ENCODE assay signal across 1 fruit fly cellular context in genomic region chr3L:5987637-5988036, dm6.
TF ChIP-seq lines count a peak whose summit lies in the region.

No protein-coding gene starts in this region.

TF ChIP-seq in whole organism, embryonic, 481 proteins besides CTCF, POLR2A, EP300 and RAD21 (continued from another document and continues in another):
- peak; percentile 24 for TF ChIP-seq Elba2 (GFP tag; optimal IDR thresholded peaks at IDR 0.05; lab: Kevin White, UChicago)
- no peak for TF ChIP-seq CG11456 (GFP tag; IDR thresholded peaks at IDR 0.05; lab: Robert Waterston, UW)
- TF ChIP-seq ci (GFP tag; IDR thresholded peaks at IDR 0.05; lab: Robert Waterston, UW) = peak; percentile 56; the same call in 2 of the 3 replicates
- TF ChIP-seq br (optimal IDR thresholded peaks at IDR 0.05; lab: Kevin White, UChicago) = no peak
- no peak for TF ChIP-seq CG2199 (GFP tag; IDR thresholded peaks at IDR 0.05; lab: Robert Waterston, UW)
- TF ChIP-seq chm (GFP tag; IDR thresholded peaks at IDR 0.05; lab: Robert Waterston, UW) = peak; percentile 72; the same call in 1 of the 2 replicates
- peak; percentile 81 for TF ChIP-seq ara (GFP tag; IDR thresholded peaks at IDR 0.05; lab: Robert Waterston, UW)
- peak; percentile 14 for TF ChIP-seq CG7786 (GFP tag; optimal IDR thresholded peaks at IDR 0.05; lab: Kevin White, UChicago)
- TF ChIP-seq CG10147 (GFP tag; optimal IDR thresholded peaks at IDR 0.05; lab: Kevin White, UChicago) = no peak
- no peak for TF ChIP-seq CG18011 (GFP tag; optimal IDR thresholded peaks at IDR 0.05; lab: Kevin White, UChicago)
- peak; percentile 59 for TF ChIP-seq CG17361 (GFP tag; IDR thresholded peaks at IDR 0.05; lab: Robert Waterston, UW)
- TF ChIP-seq CG14014 (GFP tag; IDR thresholded peaks at IDR 0.05; lab: Robert Waterston, UW) = no peak
- peak; percentile 47 for TF ChIP-seq CoRest (tag; optimal IDR thresholded peaks at IDR 0.05; lab: Kevin White, UChicago)
- no peak for TF ChIP-seq CG14441 (GFP tag; IDR thresholded peaks at IDR 0.05; lab: Robert Waterston, UW)
- TF ChIP-seq Usf (GFP tag; optimal IDR thresholded peaks at IDR 0.05; lab: Kevin White, UChicago) = no peak
- TF ChIP-seq tio (GFP tag; optimal IDR thresholded peaks at IDR 0.05; lab: Kevin White, UChicago) = no peak
- TF ChIP-seq Asciz (GFP tag; optimal IDR thresholded peaks at IDR 0.05; lab: Kevin White, UChicago) = peak; percentile 15
- TF ChIP-seq CG4404 (GFP tag; IDR thresholded peaks at IDR 0.05; lab: Robert Waterston, UW) = peak; percentile 69
- no peak for TF ChIP-seq E2f1 (GFP tag; IDR thresholded peaks at IDR 0.05; lab: Robert Waterston, UW)
- TF ChIP-seq CG8388 (GFP tag; optimal IDR thresholded peaks at IDR 0.05; lab: Kevin White, UChicago) = peak; percentile 53
- no peak for TF ChIP-seq CG14050 (GFP tag; IDR thresholded peaks at IDR 0.05; lab: Robert Waterston, UW)
- TF ChIP-seq CG9437 (GFP tag; optimal IDR thresholded peaks at IDR 0.05; lab: Kevin White, UChicago) = no peak
- TF ChIP-seq croc (GFP tag; conservative IDR thresholded peaks at IDR 0.05; lab: Robert Waterston, UW) = peak; percentile 37; the same call in 2 of the 3 replicates
- TF ChIP-seq E2f2 (GFP tag; IDR thresholded peaks at IDR 0.05; lab: Robert Waterston, UW) = no peak
- TF ChIP-seq CG3407 (GFP tag; optimal IDR thresholded peaks at IDR 0.05; lab: Kevin White, UChicago) = peak; percentile 28
- TF ChIP-seq trem (tag; optimal IDR thresholded peaks at IDR 0.05; lab: Kevin White, UChicago) = peak; percentile 59
- TF ChIP-seq bigmax (GFP tag; optimal IDR thresholded peaks at IDR 0.05; lab: Kevin White, UChicago) = no peak
- TF ChIP-seq Ravus (GFP tag; IDR thresholded peaks at IDR 0.05; lab: Robert Waterston, UW) = no peak
- peak; percentile 38 for TF ChIP-seq CG8359 (GFP tag; optimal IDR thresholded peaks at IDR 0.05; lab: Kevin White, UChicago; ENCODE audit: borderline replicate concordance)
- TF ChIP-seq sug (tag; optimal IDR thresholded peaks at IDR 0.05; lab: Kevin White, UChicago) = no peak
- peak; percentile 18 for TF ChIP-seq CG17568 (GFP tag; optimal IDR thresholded peaks at IDR 0.05; lab: Kevin White, UChicago)
- peak; percentile 0 for TF ChIP-seq CG8290 (GFP tag; optimal IDR thresholded peaks at IDR 0.05; lab: Kevin White, UChicago)
- TF ChIP-seq CG8290 (tag; optimal IDR thresholded peaks at IDR 0.05; lab: Kevin White, UChicago) = no peak
- TF ChIP-seq Hr78 (GFP tag; optimal IDR thresholded peaks at IDR 0.05; lab: Kevin White, UChicago) = no peak
- TF ChIP-seq CG11560 (tag; IDR thresholded peaks at IDR 0.05; lab: Robert Waterston, UW) = no peak
- no peak for TF ChIP-seq Trl (optimal IDR thresholded peaks at IDR 0.05; lab: Kevin White, UChicago)
- peak; percentile 7 for TF ChIP-seq Trl (GFP tag; optimal IDR thresholded peaks at IDR 0.05; lab: Kevin White, UChicago)
- no peak for TF ChIP-seq D (optimal IDR thresholded peaks at IDR 0.05; lab: Kevin White, UChicago)
- TF ChIP-seq D (GFP tag; optimal IDR thresholded peaks at IDR 0.05; lab: Kevin White, UChicago) = peak; percentile 74
- TF ChIP-seq z (GFP tag; IDR thresholded peaks at IDR 0.05; lab: Robert Waterston, UW) = no peak; the same call in 2 of the 3 replicates
- TF ChIP-seq Nf-YA (GFP tag; IDR thresholded peaks at IDR 0.05; lab: Robert Waterston, UW) = no peak
- TF ChIP-seq slp2 (GFP tag; optimal IDR thresholded peaks at IDR 0.05; lab: Kevin White, UChicago) = peak; percentile 15
- peak; percentile 39 for TF ChIP-seq gcm (GFP tag; optimal IDR thresholded peaks at IDR 0.05; lab: Kevin White, UChicago)
- peak; percentile 29 for TF ChIP-seq Hr3 (GFP tag; optimal IDR thresholded peaks at IDR 0.05; lab: Kevin White, UChicago)
- peak; percentile 60 for TF ChIP-seq CG2678 (tag; optimal IDR thresholded peaks at IDR 0.05; lab: Kevin White, UChicago)
- TF ChIP-seq CG17359 (tag; optimal IDR thresholded peaks at IDR 0.05; lab: Kevin White, UChicago) = peak; percentile 33
- TF ChIP-seq CG12104 (GFP tag; optimal IDR thresholded peaks at IDR 0.05; lab: Kevin White, UChicago) = no peak
- no peak for TF ChIP-seq slou (GFP tag; optimal IDR thresholded peaks at IDR 0.05; lab: Kevin White, UChicago)
- peak; percentile 74 for TF ChIP-seq CG14710 (tag; optimal IDR thresholded peaks at IDR 0.05; lab: Kevin White, UChicago)
- TF ChIP-seq Abd-B (GFP tag; optimal IDR thresholded peaks at IDR 0.05; lab: Kevin White, UChicago) = peak; percentile 11
- no peak for TF ChIP-seq CG17186 (GFP tag; optimal IDR thresholded peaks at IDR 0.05; lab: Kevin White, UChicago)
- TF ChIP-seq lola (GFP tag; optimal IDR thresholded peaks at IDR 0.05; lab: Kevin White, UChicago) = peak in 1 of 3 experiments; percentile 73
- no peak for TF ChIP-seq CG5953 (GFP tag; IDR thresholded peaks at IDR 0.05; lab: Robert Waterston, UW)
- TF ChIP-seq CG11247 (GFP tag; IDR thresholded peaks at IDR 0.05; lab: Robert Waterston, UW) = no peak
- TF ChIP-seq ham (GFP tag; IDR thresholded peaks at IDR 0.05; lab: Robert Waterston, UW) = no peak
- TF ChIP-seq Hsf (GFP tag; optimal IDR thresholded peaks at IDR 0.05; lab: Kevin White, UChicago) = peak; percentile 41
- TF ChIP-seq Bdp1 (GFP tag; optimal IDR thresholded peaks at IDR 0.05; lab: Kevin White, UChicago) = no peak
- peak; percentile 5 to 27 for TF ChIP-seq Pdp1 (GFP tag; optimal IDR thresholded peaks at IDR 0.05; lab: Kevin White, UChicago)
- peak; percentile 32 for TF ChIP-seq CG4820 (GFP tag; optimal IDR thresholded peaks at IDR 0.05; lab: Kevin White, UChicago)
- TF ChIP-seq en (GFP tag; optimal IDR thresholded peaks at IDR 0.05; lab: Kevin White, UChicago) = peak; percentile 25
- no peak for TF ChIP-seq CG33213 (GFP tag; optimal IDR thresholded peaks at IDR 0.05; lab: Kevin White, UChicago)
- peak; percentile 24 to 75 for TF ChIP-seq chif (GFP tag; optimal IDR thresholded peaks at IDR 0.05; lab: Kevin White, UChicago)
- TF ChIP-seq nmo (GFP tag; optimal IDR thresholded peaks at IDR 0.05; lab: Kevin White, UChicago) = peak; percentile 59
- TF ChIP-seq stwl (tag; optimal IDR thresholded peaks at IDR 0.05; lab: Kevin White, UChicago) = peak; percentile 3
- TF ChIP-seq CG2889 (GFP tag; IDR thresholded peaks at IDR 0.05; lab: Robert Waterston, UW) = no peak
- peak in 1 of 2 experiments; percentile 19 for TF ChIP-seq Hr51 (GFP tag; optimal IDR thresholded peaks at IDR 0.05; lab: Kevin White, UChicago)
- TF ChIP-seq dmrt99B (tag; optimal IDR thresholded peaks at IDR 0.05; lab: Kevin White, UChicago) = peak; percentile 46
- no peak for TF ChIP-seq cwo (GFP tag; optimal IDR thresholded peaks at IDR 0.05; lab: Kevin White, UChicago)
- TF ChIP-seq CG15601 (tag; optimal IDR thresholded peaks at IDR 0.05; lab: Kevin White, UChicago) = peak; percentile 66
- peak; percentile 6 for TF ChIP-seq CG12769 (tag; optimal IDR thresholded peaks at IDR 0.05; lab: Kevin White, UChicago)
- no peak for TF ChIP-seq sc (optimal IDR thresholded peaks at IDR 0.05; lab: Kevin White, UChicago)
- TF ChIP-seq sc (GFP tag; optimal IDR thresholded peaks at IDR 0.05; lab: Kevin White, UChicago) = peak; percentile 25
- TF ChIP-seq sr (GFP tag; IDR thresholded peaks at IDR 0.05; lab: Robert Waterston, UW) = no peak
- TF ChIP-seq CG2116 (GFP tag; optimal IDR thresholded peaks at IDR 0.05; lab: Kevin White, UChicago) = peak; percentile 7
- peak; percentile 65 for TF ChIP-seq Blimp-1 (GFP tag; optimal IDR thresholded peaks at IDR 0.05; lab: Kevin White, UChicago)
- TF ChIP-seq Oli (tag; optimal IDR thresholded peaks at IDR 0.05; lab: Kevin White, UChicago) = peak; percentile 49
- no peak for TF ChIP-seq CG10274 (GFP tag; optimal IDR thresholded peaks at IDR 0.05; lab: Kevin White, UChicago)
- peak; percentile 68 for TF ChIP-seq CG4424 (GFP tag; optimal IDR thresholded peaks at IDR 0.05; lab: Kevin White, UChicago)
- no peak for TF ChIP-seq Dip2 (GFP tag; IDR thresholded peaks at IDR 0.05; lab: Robert Waterston, UW)
- peak; percentile 37 for TF ChIP-seq CG1602 (GFP tag; optimal IDR thresholded peaks at IDR 0.05; lab: Kevin White, UChicago)
- peak; percentile 69 for TF ChIP-seq scrt (GFP tag; optimal IDR thresholded peaks at IDR 0.05; lab: Kevin White, UChicago)
- TF ChIP-seq CG8765 (GFP tag; IDR thresholded peaks at IDR 0.05; lab: Robert Waterston, UW) = peak; percentile 61; the same call in 1 of the 2 replicates
- peak; percentile 44; the same call in 1 of the 2 replicates for TF ChIP-seq CG11696 (GFP tag; IDR thresholded peaks at IDR 0.05; lab: Robert Waterston, UW)
- TF ChIP-seq gcm2 (GFP tag; optimal IDR thresholded peaks at IDR 0.05; lab: Kevin White, UChicago) = no peak
- TF ChIP-seq CG31224 (GFP tag; IDR thresholded peaks at IDR 0.05; lab: Robert Waterston, UW) = no peak
- no peak for TF ChIP-seq dati (GFP tag; IDR thresholded peaks at IDR 0.05; lab: Robert Waterston, UW)
- TF ChIP-seq sqz (GFP tag; optimal IDR thresholded peaks at IDR 0.05; lab: Kevin White, UChicago) = peak; percentile 32
- no peak for TF ChIP-seq CG7745 (tag; optimal IDR thresholded peaks at IDR 0.05; lab: Kevin White, UChicago)
- peak; percentile 76 for TF ChIP-seq zf30C (GFP tag; optimal IDR thresholded peaks at IDR 0.05; lab: Kevin White, UChicago)
- TF ChIP-seq CG13775 (GFP tag; optimal IDR thresholded peaks at IDR 0.05; lab: Kevin White, UChicago) = peak; percentile 38
- no peak for TF ChIP-seq HmgD (GFP tag; optimal IDR thresholded peaks at IDR 0.05; lab: Kevin White, UChicago)
- TF ChIP-seq D19A (tag; optimal IDR thresholded peaks at IDR 0.05; lab: Kevin White, UChicago) = peak; percentile 74
- 0 out of 2 replicates have a peak, but pooled peaks have one; percentile 17 for TF ChIP-seq CG4730 (GFP tag; IDR thresholded peaks at IDR 0.05; lab: Robert Waterston, UW)
- no peak for TF ChIP-seq ash1 (GFP tag; optimal IDR thresholded peaks at IDR 0.05; lab: Kevin White, UChicago)
- no peak for TF ChIP-seq CG13894 (tag; optimal IDR thresholded peaks at IDR 0.05; lab: Kevin White, UChicago)
- TF ChIP-seq Med (GFP tag; lab: Kevin White, UChicago) = peak; percentile 27
- no peak for TF ChIP-seq shn (GFP tag; optimal IDR thresholded peaks at IDR 0.05; lab: Kevin White, UChicago)
- no peak for TF ChIP-seq lov (optimal IDR thresholded peaks at IDR 0.05; lab: Kevin White, UChicago)
- peak; percentile 78 for TF ChIP-seq lov (GFP tag; IDR thresholded peaks at IDR 0.05; lab: Robert Waterston, UW)
- peak; percentile 40 for TF ChIP-seq Sox100B (GFP tag; optimal IDR thresholded peaks at IDR 0.05; lab: Kevin White, UChicago)
- TF ChIP-seq kay (GFP tag; optimal IDR thresholded peaks at IDR 0.05; lab: Kevin White, UChicago) = no peak
- TF ChIP-seq CG14965 (GFP tag; optimal IDR thresholded peaks at IDR 0.05; lab: Kevin White, UChicago; ENCODE audit: borderline replicate concordance) = no peak
- TF ChIP-seq Spps (tag; optimal IDR thresholded peaks at IDR 0.05; lab: Kevin White, UChicago) = peak; percentile 62
- peak; percentile 7 for TF ChIP-seq Mad (GFP tag; optimal IDR thresholded peaks at IDR 0.05; lab: Kevin White, UChicago)
- no peak for TF ChIP-seq pzg (GFP tag; optimal IDR thresholded peaks at IDR 0.05; lab: Kevin White, UChicago)
- TF ChIP-seq CG5180 (GFP tag; optimal IDR thresholded peaks at IDR 0.05; lab: Kevin White, UChicago) = peak; percentile 18
- TF ChIP-seq CG10321 (GFP tag; IDR thresholded peaks at IDR 0.05; lab: Robert Waterston, UW) = no peak
- TF ChIP-seq dysf (GFP tag; IDR thresholded peaks at IDR 0.05; lab: Robert Waterston, UW) = no peak
- TF ChIP-seq Tbp (GFP tag; optimal IDR thresholded peaks at IDR 0.05; lab: Kevin White, UChicago) = no peak
- peak; percentile 64 for TF ChIP-seq CG6254 (GFP tag; optimal IDR thresholded peaks at IDR 0.05; lab: Kevin White, UChicago)
- no peak for TF ChIP-seq Dref (GFP tag; IDR thresholded peaks at IDR 0.05; lab: Robert Waterston, UW)
- peak; percentile 30 for TF ChIP-seq ATbp (GFP tag; optimal IDR thresholded peaks at IDR 0.05; lab: Kevin White, UChicago)
- peak; percentile 60 for TF ChIP-seq CG8924 (tag; optimal IDR thresholded peaks at IDR 0.05; lab: Kevin White, UChicago)
- TF ChIP-seq TFAM (GFP tag; optimal IDR thresholded peaks at IDR 0.05; lab: Kevin White, UChicago) = peak; percentile 23
- TF ChIP-seq CG18476 (GFP tag; optimal IDR thresholded peaks at IDR 0.05; lab: Kevin White, UChicago) = peak; percentile 9
- peak; percentile 40 for TF ChIP-seq ac (GFP tag; optimal IDR thresholded peaks at IDR 0.05; lab: Kevin White, UChicago)
- peak; percentile 12 for TF ChIP-seq crc (GFP tag; optimal IDR thresholded peaks at IDR 0.05; lab: Kevin White, UChicago)
- TF ChIP-seq inv (GFP tag; IDR thresholded peaks at IDR 0.05; lab: Robert Waterston, UW; ENCODE audit: partially characterized antibody) = no peak
- no peak for TF ChIP-seq prd (optimal IDR thresholded peaks at IDR 0.05; lab: Kevin White, UChicago)
- TF ChIP-seq prd (GFP tag; IDR thresholded peaks at IDR 0.05; lab: Robert Waterston, UW) = peak; percentile 75; the same call in 2 of the 3 replicates
- peak; percentile 67 for TF ChIP-seq CG31441 (GFP tag; IDR thresholded peaks at IDR 0.05; lab: Robert Waterston, UW)
- 0 out of 2 replicates have a peak, but pooled peaks have one; percentile 12 for TF ChIP-seq CG10366 (GFP tag; IDR thresholded peaks at IDR 0.05; lab: Robert Waterston, UW)
- peak; percentile 26; the same call in 1 of the 2 replicates for TF ChIP-seq CG9215 (GFP tag; IDR thresholded peaks at IDR 0.05; lab: Robert Waterston, UW)
- peak; percentile 32 for TF ChIP-seq Max (GFP tag; optimal IDR thresholded peaks at IDR 0.05; lab: Kevin White, UChicago)
- no peak for TF ChIP-seq HmgZ (tag; optimal IDR thresholded peaks at IDR 0.05; lab: Kevin White, UChicago)
- TF ChIP-seq vvl (GFP tag; IDR thresholded peaks at IDR 0.05; lab: Robert Waterston, UW) = peak; percentile 52
- peak; percentile 54; the same call in 1 of the 2 replicates for TF ChIP-seq CG4360 (GFP tag; IDR thresholded peaks at IDR 0.05; lab: Robert Waterston, UW)
- 0 out of 2 replicates have a peak, but pooled peaks have one; percentile 21 for TF ChIP-seq sens-2 (GFP tag; IDR thresholded peaks at IDR 0.05; lab: Robert Waterston, UW)
- no peak for TF ChIP-seq CG13123 (GFP tag; optimal IDR thresholded peaks at IDR 0.05; lab: Kevin White, UChicago)
- TF ChIP-seq MTF-1 (GFP tag; optimal IDR thresholded peaks at IDR 0.05; lab: Kevin White, UChicago; ENCODE audit: borderline replicate concordance) = peak; percentile 11
- no peak for TF ChIP-seq nerfin-2 (GFP tag; IDR thresholded peaks at IDR 0.05; lab: Robert Waterston, UW; ENCODE audit: partially characterized antibody)
- TF ChIP-seq Xbp1 (GFP tag; optimal IDR thresholded peaks at IDR 0.05; lab: Kevin White, UChicago) = peak; percentile 29
- TF ChIP-seq NC2β (GFP tag; optimal IDR thresholded peaks at IDR 0.05; lab: Kevin White, UChicago) = peak; percentile 51
- peak; percentile 45 for TF ChIP-seq tin (GFP tag; optimal IDR thresholded peaks at IDR 0.05; lab: Kevin White, UChicago)
